Fruit fly (Drosophila melanogaster): Measurements from ENCODE around the gene eag.

eag gene

DNA sequence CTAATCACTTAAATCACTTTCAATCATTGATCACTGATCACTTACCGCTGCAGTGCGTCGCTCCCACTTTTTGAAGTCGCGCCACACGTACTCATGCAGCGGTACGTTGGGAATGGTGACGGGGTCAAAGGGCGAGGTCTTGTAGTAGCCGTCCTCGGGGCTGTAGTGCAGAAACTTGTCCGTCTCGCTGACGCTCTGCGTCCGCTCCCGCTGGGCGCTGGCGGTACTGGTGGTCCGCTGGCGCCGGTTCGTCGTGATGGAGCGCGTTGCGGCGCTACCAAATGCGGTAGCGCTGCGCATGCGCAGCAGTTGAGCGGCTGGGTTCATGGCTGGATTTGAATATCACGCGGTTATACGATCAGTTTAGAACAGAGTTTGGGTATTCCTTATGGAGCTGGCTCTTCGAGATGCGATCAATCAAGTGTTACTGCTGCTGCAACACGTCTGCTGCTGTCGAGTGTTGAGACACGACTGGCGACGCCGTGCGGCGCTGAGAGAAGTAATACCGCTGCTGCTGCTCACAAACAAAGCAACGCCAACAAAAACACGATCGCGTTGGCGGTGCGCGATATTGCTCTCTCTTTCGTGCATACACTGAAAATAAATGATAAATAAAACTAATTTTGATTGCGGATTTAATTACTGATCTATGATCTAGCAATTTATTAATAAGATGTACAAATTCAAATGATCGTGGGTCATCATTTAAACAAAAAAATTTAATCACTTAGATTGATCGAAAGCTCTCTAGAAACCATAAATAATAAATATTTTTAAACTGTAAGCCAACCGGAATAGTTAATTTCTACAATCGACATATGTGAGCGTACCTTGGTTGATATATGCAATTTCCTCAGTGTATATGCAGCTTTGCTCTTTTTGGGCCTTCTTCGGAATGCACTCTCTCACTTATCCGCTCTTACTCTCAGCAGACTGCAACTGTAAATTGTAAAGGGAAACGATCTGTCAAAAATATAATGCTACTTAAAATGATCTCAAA lies 4.7 kb upstream of the eag start (continued):
- TF ChIP-seq tio (GFP tag; optimal IDR thresholded peaks at IDR 0.05) = peak; percentile 94
- peak; percentile 88 for TF ChIP-seq H15 (GFP tag; IDR thresholded peaks at IDR 0.05)
- peak; percentile 96 for TF ChIP-seq gcm (GFP tag; optimal IDR thresholded peaks at IDR 0.05)
- peak; percentile 97 for TF ChIP-seq fd96Cb (tag; optimal IDR thresholded peaks at IDR 0.05)
- TF ChIP-seq CG4730 (GFP tag; IDR thresholded peaks at IDR 0.05) = peak; percentile 81
- TF ChIP-seq CG33557 (GFP tag; optimal IDR thresholded peaks at IDR 0.05) = peak; percentile 98
- TF ChIP-seq aop (GFP tag; IDR thresholded peaks at IDR 0.05) = 0 out of 2 replicates have a peak, but pooled peaks have one; percentile 25
- no peak for TF ChIP-seq pita (GFP tag; optimal IDR thresholded peaks at IDR 0.05)
- peak; percentile 97 for TF ChIP-seq CG8924 (tag; optimal IDR thresholded peaks at IDR 0.05)
- peak; percentile 26 for TF ChIP-seq sima (GFP tag; optimal IDR thresholded peaks at IDR 0.05)
- TF ChIP-seq CG15073 (GFP tag; optimal IDR thresholded peaks at IDR 0.05) = peak; percentile 63
- TF ChIP-seq CG17802 (tag; optimal IDR thresholded peaks at IDR 0.05) = peak; percentile 63
- TF ChIP-seq CG18011 (GFP tag; optimal IDR thresholded peaks at IDR 0.05) = peak; percentile 41
- TF ChIP-seq CG12744 (GFP tag; optimal IDR thresholded peaks at IDR 0.05) = peak; percentile 71
- peak; percentile 83 for TF ChIP-seq CG14441 (GFP tag; IDR thresholded peaks at IDR 0.05)
- TF ChIP-seq jigr1 (GFP tag; IDR thresholded peaks at IDR 0.05) = peak; percentile 85
- peak; percentile 88 for TF ChIP-seq CG34422 (GFP tag; IDR thresholded peaks at IDR 0.05)
- TF ChIP-seq pros (GFP tag; optimal IDR thresholded peaks at IDR 0.05) = peak; percentile 54
- peak; percentile 28 for TF ChIP-seq Hey (tag; optimal IDR thresholded peaks at IDR 0.05)
- TF ChIP-seq Dll (GFP tag; IDR thresholded peaks at IDR 0.05; ENCODE audit: partially characterized antibody) = no peak
- peak; percentile 99 for TF ChIP-seq sens (GFP tag)
- TF ChIP-seq CoRest (tag; optimal IDR thresholded peaks at IDR 0.05) = peak; percentile 98
- peak; percentile 99 for TF ChIP-seq CG18262 (tag; optimal IDR thresholded peaks at IDR 0.05)
- peak; percentile 73; the same call in 1 of the 2 replicates for TF ChIP-seq dan (GFP tag; IDR thresholded peaks at IDR 0.05)
- peak; percentile 90 for TF ChIP-seq Med (GFP tag)
- TF ChIP-seq zen2 (GFP tag; IDR thresholded peaks at IDR 0.05; ENCODE audit: partially characterized antibody) = no peak
- peak; percentile 64 for TF ChIP-seq Gsc (GFP tag; IDR thresholded peaks at IDR 0.05)
- peak; percentile 88 for TF ChIP-seq CG7271 (tag; optimal IDR thresholded peaks at IDR 0.05)
- TF ChIP-seq pum (GFP tag; optimal IDR thresholded peaks at IDR 0.05) = peak; percentile 88
- TF ChIP-seq CG4617 (GFP tag; optimal IDR thresholded peaks at IDR 0.05; ENCODE audit: borderline replicate concordance) = peak; percentile 83
- peak; percentile 77 for TF ChIP-seq cwo (GFP tag; optimal IDR thresholded peaks at IDR 0.05)
- TF ChIP-seq Opbp (GFP tag; IDR thresholded peaks at IDR 0.05; ENCODE audit: partially characterized antibody) = peak; percentile 58; the same call in 1 of the 3 replicates
- TF ChIP-seq CG6765 (GFP tag; optimal IDR thresholded peaks at IDR 0.05) = peak; percentile 71
- TF ChIP-seq CG6689 (GFP tag; IDR thresholded peaks at IDR 0.05) = peak; percentile 93
- TF ChIP-seq Sox102F (GFP tag; optimal IDR thresholded peaks at IDR 0.05) = peak; percentile 94
- peak; percentile 84 for TF ChIP-seq Nf-YB (GFP tag; optimal IDR thresholded peaks at IDR 0.05)
- no peak for TF ChIP-seq CG13287 (GFP tag; IDR thresholded peaks at IDR 0.05; ENCODE audit: partially characterized antibody)
- no peak for TF ChIP-seq CG2129 (GFP tag; IDR thresholded peaks at IDR 0.05; ENCODE audit: partially characterized antibody)
- peak; percentile 94 for TF ChIP-seq zfh1 (GFP tag; IDR thresholded peaks at IDR 0.05)
- TF ChIP-seq CG15479 (GFP tag; optimal IDR thresholded peaks at IDR 0.05) = peak; percentile 69
- 0 out of 2 replicates have a peak, but pooled peaks have one; percentile 30 for TF ChIP-seq ato (GFP tag; IDR thresholded peaks at IDR 0.05; ENCODE audit: partially characterized antibody)
- peak; percentile 77 for TF ChIP-seq CG17186 (GFP tag; optimal IDR thresholded peaks at IDR 0.05)
- TF ChIP-seq CG2712 (tag; optimal IDR thresholded peaks at IDR 0.05) = peak; percentile 99
- TF ChIP-seq run (tag; optimal IDR thresholded peaks at IDR 0.05) = peak; percentile 91
- peak; percentile 68 for TF ChIP-seq CHES-1-like (GFP tag; optimal IDR thresholded peaks at IDR 0.05)
- TF ChIP-seq cato (GFP tag; optimal IDR thresholded peaks at IDR 0.05; ENCODE audit: borderline replicate concordance) = peak; percentile 89
